Worm (Caenorhabditis elegans): ENCODE measurements around the gene F53H2.3.

DNA sequence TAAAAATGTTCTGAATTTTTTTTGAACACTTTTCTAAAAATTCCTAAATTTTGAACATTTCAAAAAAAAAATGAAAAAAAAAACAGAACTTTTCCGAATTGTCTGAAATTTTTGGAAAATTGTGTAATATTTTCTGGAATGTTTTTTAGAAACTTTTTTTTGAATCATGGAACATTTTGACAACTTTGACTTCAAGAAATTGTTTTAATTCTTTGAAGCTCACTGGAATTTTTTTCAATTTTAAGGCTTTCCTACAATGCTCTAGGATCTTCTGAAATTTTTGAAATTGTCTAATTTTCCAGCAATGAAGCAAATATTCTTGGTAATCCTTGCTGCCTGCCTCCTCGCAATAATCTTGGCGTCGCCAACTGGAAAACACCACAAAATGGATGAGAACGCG, 36.3 kb downstream of the F53H2.3 start, which contains the start of gene ins-35:
- TF ChIP-seq mab-5 (tag; optimal IDR thresholded peaks at IDR 0.05) (no peak), nhr-77 (tag; optimal IDR thresholded peaks at IDR 0.05) (no peak), snpc-4 (tag; optimal IDR thresholded peaks at IDR 0.05) (no peak), nhr-12 (tag; optimal IDR thresholded peaks at IDR 0.05) (no peak), mdl-1 (tag; optimal IDR thresholded peaks at IDR 0.05) (no peak), fos-1 (tag; optimal IDR thresholded peaks at IDR 0.05) (no peak)

All from whole organism, L2 larva.